Fruit fly (Drosophila melanogaster) whole organism, pupa: Measurements from ENCODE around the gene RpS8.

Source experiments
- CG17806 ChIP-seq: fragments of 200-800 bp; sonication (Bioruptor generic); optimal IDR thresholded peaks from 2 replicates; lab custom pipeline; 2018; ENCODE audit warnings: missing biosample characterization, mild to moderate bottlenecking, missing genetic modification characterization, moderate library complexity
- CG9948 ChIP-seq: fragments of 200-800 bp; sonication (Bioruptor generic); optimal IDR thresholded peaks from 2 replicates; lab custom pipeline; 2018; ENCODE audit warnings: missing biosample characterization, mild to moderate bottlenecking, missing genetic modification characterization, moderate library complexity
- fd96Ca ChIP-seq: fragments of 200-800 bp; sonication (Bioruptor generic); IDR thresholded peaks from 3 replicates; pipeline ENCODE4 v1.3.6; 2022; ENCODE audit warnings: missing biosample characterization, missing genetic modification characterization

dm6 chr3R:29876232-29876631 is 14.8 kb downstream of the RpS8 start:
- TF ChIP-seq fd96Ca (GFP tag; lab: Robert Waterston, UW), result no peak
- no peak for TF ChIP-seq CG17806 (tag; lab: Kevin White, UChicago)
- no peak for TF ChIP-seq CG9948 (tag; lab: Kevin White, UChicago)
